Worm (Caenorhabditis elegans) whole organism, young adult: ENCODE results near the gene oac-29.

Experiments used
- F33H1.4 ChIP-seq: fragments of 200-800 bp; sonication (Bioruptor generic); IDR thresholded peaks from 2 replicates; pipeline ENCODE4 v1.3.6; 2022; ENCODE audit warnings: missing genetic modification reagents, missing genetic modification characterization, missing compliant biosample characterization
- K12H6.12 ChIP-seq: fragments of 200-800 bp; sonication (Bioruptor generic); optimal IDR thresholded peaks from 2 replicates; lab custom pipeline; 2018; ENCODE audit warnings: mild to moderate bottlenecking, missing genetic modification characterization, missing compliant biosample characterization
- Y56A3A.18 ChIP-seq: fragments of 200-800 bp; sonication (Bioruptor generic); IDR thresholded peaks from 2 replicates; pipeline ENCODE4 v1.3.6; 2022; ENCODE audit warnings: missing genetic modification reagents, missing genetic modification characterization, missing compliant biosample characterization
- Y95B8A.8 ChIP-seq: fragments of 200-800 bp; sonication (Bioruptor generic); IDR thresholded peaks from 2 replicates; pipeline ENCODE4 v1.3.6; 2022; ENCODE audit warnings: missing genetic modification reagents, missing genetic modification characterization, missing compliant biosample characterization
- ceh-79 ChIP-seq: sonication (generic microtip); optimal IDR thresholded peaks from 2 replicates; lab custom pipeline; 2017; ENCODE audit warnings: mild to moderate bottlenecking, missing genetic modification characterization, missing compliant biosample characterization
- ets-4 ChIP-seq: fragments of 200-800 bp; sonication (Bioruptor generic); optimal IDR thresholded peaks from 2 replicates; lab custom pipeline; 2018; ENCODE audit warnings: mild to moderate bottlenecking, missing genetic modification characterization, missing compliant biosample characterization
- madf-8 ChIP-seq: fragments of 200-800 bp; sonication (Bioruptor generic); conservative IDR thresholded peaks from 2 replicates; pipeline ENCODE4 v1.3.6; 2022; ENCODE audit warnings: missing genetic modification reagents, missing genetic modification characterization, missing compliant biosample characterization
- mel-28 ChIP-seq: sonication (generic microtip); optimal IDR thresholded peaks from 2 replicates; lab custom pipeline; 2016; ENCODE audit warnings: borderline replicate concordance, mild to moderate bottlenecking, missing genetic modification characterization, missing compliant biosample characterization
- unc-130 ChIP-seq: sonication (generic microtip); optimal IDR thresholded peaks from 2 replicates; lab custom pipeline; 2016; ENCODE audit warnings: missing genetic modification reagents, missing genetic modification characterization, missing compliant biosample characterization
- ztf-3 ChIP-seq: fragments of 200-800 bp; sonication (Bioruptor generic); optimal IDR thresholded peaks from 2 replicates; lab custom pipeline; 2018; ENCODE audit warnings: mild to moderate bottlenecking, missing genetic modification characterization, missing compliant biosample characterization

- TF ChIP-seq madf-8 (GFP tag; lab: Robert Waterston, UW) (no peak), F33H1.4 (no peak), ceh-79 (no peak), ztf-3 (GFP tag; lab: Kevin White, UChicago) (no peak), K12H6.12 (no peak), mel-28 (tag; lab: Kevin White, UChicago) (no peak), unc-130 (GFP tag; lab: Kevin White, UChicago) (no peak), ets-4 (no peak), Y56A3A.18 (no peak), Y95B8A.8 (GFP tag; lab: Robert Waterston, UW) (no peak)
Observed at ce11 chrV:8637666-8638271, 2.3 kb upstream of the oac-29 start, which contains the start of the genes F28A12.10 and acd-4.
